Fruit fly (Drosophila melanogaster) S2 (cell line): ENCODE measurements around the gene Rassf.

Experiments used
- CG8478 ChIP-seq: fragments of >200 bp; optimal IDR thresholded peaks from 2 replicates; lab custom pipeline; 2018
- CTCF ChIP-seq, 2 experiments: fragments of >200 bp; optimal IDR thresholded peaks; 2 replicates each; lab custom pipeline; 2018

DNA sequence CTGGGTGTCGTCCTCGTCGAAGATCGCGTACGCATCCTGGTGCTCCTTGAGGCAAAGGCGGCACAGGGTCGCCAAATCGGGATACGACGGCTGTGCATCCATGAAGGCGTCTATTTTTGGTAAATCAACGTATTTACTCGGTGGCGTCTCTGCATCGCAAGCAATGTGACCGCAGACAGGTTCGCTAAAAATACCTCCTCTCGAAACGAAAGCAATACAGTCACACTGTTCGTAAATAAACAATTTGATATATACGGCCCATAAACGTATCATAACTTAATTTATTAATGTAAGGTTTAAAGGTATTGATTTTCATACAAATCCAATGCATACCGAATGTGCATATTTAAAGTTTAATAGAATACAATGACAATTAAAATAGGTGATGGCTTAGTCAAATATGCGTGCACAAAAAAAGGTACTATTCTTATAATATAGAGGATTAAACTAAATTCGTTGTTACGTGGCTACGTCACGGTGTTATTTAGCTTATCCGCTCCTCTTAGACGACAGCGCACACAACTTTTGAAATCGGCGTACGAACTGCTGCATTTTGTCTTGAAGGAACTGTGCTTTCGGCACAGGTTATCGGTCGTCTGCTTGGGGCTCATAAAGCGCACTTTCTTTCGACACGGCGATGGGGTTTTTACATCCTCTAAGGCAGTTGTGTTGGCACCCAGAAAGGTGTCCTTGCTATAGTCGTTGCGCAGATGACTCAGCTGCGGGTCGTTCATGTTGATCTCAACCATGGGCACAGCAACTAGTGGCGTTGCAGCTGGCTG, 8.7 kb upstream of the Rassf start, which contains the start of gene CG31365:
- no peak for TF ChIP-seq CG8478
- TF ChIP-seq CTCF (optimal IDR thresholded peaks at IDR 0.05; lab: Kevin White, UChicago) = no peak
